Fruit fly (Drosophila melanogaster): ENCODE data around the gene Ets65A.

The Ets65A gene

DNA sequence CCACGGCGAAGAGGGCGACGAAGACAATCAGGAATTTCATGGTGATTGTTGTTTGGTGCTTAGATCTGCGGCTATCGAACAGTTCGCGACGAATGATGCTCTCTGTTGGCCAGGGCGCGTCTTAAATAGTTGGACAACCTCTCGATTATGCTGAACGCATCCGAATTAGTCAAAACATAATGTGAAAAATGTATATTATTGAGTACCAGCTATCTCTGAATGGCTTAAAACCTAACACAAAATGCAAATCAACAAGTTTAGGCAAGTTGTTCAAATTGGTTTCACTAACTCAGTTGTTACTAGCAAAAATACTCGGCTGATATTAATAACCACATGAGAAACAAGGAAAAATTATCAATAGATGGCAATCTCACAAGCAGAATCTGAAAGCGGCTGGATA is 37.8 kb downstream of the Ets65A start, which contains the start of gene Lcp65Ag1:
Gene Lcp65Ag1, minus strand, starts transcription at position 101 of the 400 bp plus-strand sequence.
- TF ChIP-seq psq (GFP tag; optimal IDR thresholded peaks at IDR 0.05) (no peak), sv (GFP tag; optimal IDR thresholded peaks at IDR 0.05) (no peak), jim (GFP tag; optimal IDR thresholded peaks at IDR 0.05) (no peak), Vsx2 (GFP tag; optimal IDR thresholded peaks at IDR 0.05; ENCODE audit: partially characterized antibody) (no peak), Myc (optimal IDR thresholded peaks at IDR 0.05) (no peak), brk (GFP tag; optimal IDR thresholded peaks at IDR 0.05) (no peak), CG32264 (GFP tag; optimal IDR thresholded peaks at IDR 0.05) (no peak), CrebA (GFP tag; optimal IDR thresholded peaks at IDR 0.05; ENCODE audit: borderline replicate concordance) (no peak), fru (GFP tag; optimal IDR thresholded peaks at IDR 0.05) (no peak), tai (GFP tag; optimal IDR thresholded peaks at IDR 0.05) (no peak), N (GFP tag; optimal IDR thresholded peaks at IDR 0.05) (no peak), Hr78 (GFP tag; optimal IDR thresholded peaks at IDR 0.05) (no peak), lola (GFP tag; optimal IDR thresholded peaks at IDR 0.05) (no peak), rgr (GFP tag; optimal IDR thresholded peaks at IDR 0.05) (no peak), GATAd (GFP tag; optimal IDR thresholded peaks at IDR 0.05) (no peak), Rel (GFP tag; optimal IDR thresholded peaks at IDR 0.05) (no peak), Rel (tag; optimal IDR thresholded peaks at IDR 0.05) (no peak), br (GFP tag; optimal IDR thresholded peaks at IDR 0.05) (no peak), HLH106 (tag; optimal IDR thresholded peaks at IDR 0.05) (no peak), OdsH (GFP tag; optimal IDR thresholded peaks at IDR 0.05) (no peak)

- no peak for TF ChIP-seq fru (GFP tag; optimal IDR thresholded peaks at IDR 0.05)
- no peak for TF ChIP-seq ey (GFP tag; optimal IDR thresholded peaks at IDR 0.05)
- no peak for TF ChIP-seq N (GFP tag; optimal IDR thresholded peaks at IDR 0.05)
- no peak for TF ChIP-seq Hnf4 (GFP tag; optimal IDR thresholded peaks at IDR 0.05)
- TF ChIP-seq usp (GFP tag; optimal IDR thresholded peaks at IDR 0.05): no peak
- TF ChIP-seq Vsx2 (GFP tag; optimal IDR thresholded peaks at IDR 0.05; ENCODE audit: partially characterized antibody): no peak
- TF ChIP-seq woc (GFP tag; optimal IDR thresholded peaks at IDR 0.05): no peak
- no peak for TF ChIP-seq HLH106 (tag; optimal IDR thresholded peaks at IDR 0.05)
- no peak for TF ChIP-seq tai (GFP tag; optimal IDR thresholded peaks at IDR 0.05)
- no peak for TF ChIP-seq psq (GFP tag; optimal IDR thresholded peaks at IDR 0.05)
- TF ChIP-seq rgr (GFP tag; optimal IDR thresholded peaks at IDR 0.05): no peak
- TF ChIP-seq sage (GFP tag; optimal IDR thresholded peaks at IDR 0.05): no peak
- TF ChIP-seq br (GFP tag; optimal IDR thresholded peaks at IDR 0.05): no peak
- TF ChIP-seq Rel (GFP tag; optimal IDR thresholded peaks at IDR 0.05): no peak
- TF ChIP-seq Rel (tag; optimal IDR thresholded peaks at IDR 0.05): no peak
Measured at dm6 chr3L:6136691-6137090, 39.3 kb downstream of the Ets65A start, which contains the start of gene Lcp65Af. TSS of gene Lcp65Af (minus strand) at chr3L:6136791.

dm6 chr3L:6138018-6138417 is 40.6 kb downstream of the Ets65A start, which contains the start of gene Lcp65Ae:
TSS of gene Lcp65Ae (minus strand) at chr3L:6138118.
- TF ChIP-seq sage (GFP tag; optimal IDR thresholded peaks at IDR 0.05): no peak
- TF ChIP-seq lola (GFP tag; optimal IDR thresholded peaks at IDR 0.05): no peak
- no peak for TF ChIP-seq HLH106 (tag; optimal IDR thresholded peaks at IDR 0.05)
- TF ChIP-seq tai (GFP tag; optimal IDR thresholded peaks at IDR 0.05): no peak
- TF ChIP-seq rgr (GFP tag; optimal IDR thresholded peaks at IDR 0.05): no peak
- TF ChIP-seq Jra (GFP tag; optimal IDR thresholded peaks at IDR 0.05): no peak
- no peak for TF ChIP-seq CG9705 (GFP tag; optimal IDR thresholded peaks at IDR 0.05)
- TF ChIP-seq N (GFP tag; optimal IDR thresholded peaks at IDR 0.05): no peak
- TF ChIP-seq dl (GFP tag; optimal IDR thresholded peaks at IDR 0.05; ENCODE audit: insufficient read depth in 1 of 2, partially characterized antibody in 2 of 2): no peak
- no peak for TF ChIP-seq OdsH (GFP tag; optimal IDR thresholded peaks at IDR 0.05)
- TF ChIP-seq CG32264 (GFP tag; optimal IDR thresholded peaks at IDR 0.05): no peak

- no peak for TF ChIP-seq Hr78 (GFP tag; optimal IDR thresholded peaks at IDR 0.05)
- TF ChIP-seq Abd-B (GFP tag; optimal IDR thresholded peaks at IDR 0.05): no peak
Measured at dm6 chr3L:6138586-6138985, 41.2 kb downstream of the Ets65A start.

dm6 chr3L:6139924-6140574 is 42.6 kb downstream of the Ets65A start, which contains the start of gene Cpr65Av:
TSS of gene Cpr65Av (minus strand) at chr3L:6139974.
- no peak for TF ChIP-seq Myc (optimal IDR thresholded peaks at IDR 0.05)
- TF ChIP-seq Sp1 (GFP tag; optimal IDR thresholded peaks at IDR 0.05): no peak
- TF ChIP-seq fru (GFP tag; optimal IDR thresholded peaks at IDR 0.05): no peak
- no peak for TF ChIP-seq Hr83 (GFP tag; optimal IDR thresholded peaks at IDR 0.05; ENCODE audit: poor library complexity, severe bottlenecking)
- no peak for TF ChIP-seq tai (GFP tag; optimal IDR thresholded peaks at IDR 0.05)
- no peak for TF ChIP-seq Hnf4 (GFP tag; optimal IDR thresholded peaks at IDR 0.05)
- TF ChIP-seq dsf (GFP tag; optimal IDR thresholded peaks at IDR 0.05; ENCODE audit: borderline replicate concordance): no peak
- no peak for TF ChIP-seq Dfd (GFP tag; optimal IDR thresholded peaks at IDR 0.05)
- no peak for TF ChIP-seq dmrt93B (GFP tag; optimal IDR thresholded peaks at IDR 0.05)
- TF ChIP-seq CG32264 (GFP tag; optimal IDR thresholded peaks at IDR 0.05): no peak
- no peak for TF ChIP-seq GATAd (GFP tag; optimal IDR thresholded peaks at IDR 0.05)
- TF ChIP-seq HLH106 (tag; optimal IDR thresholded peaks at IDR 0.05): no peak
- TF ChIP-seq Mio (GFP tag; optimal IDR thresholded peaks at IDR 0.05): no peak
- TF ChIP-seq pan (optimal IDR thresholded peaks at IDR 0.05): no peak
- no peak for TF ChIP-seq Vsx2 (GFP tag; optimal IDR thresholded peaks at IDR 0.05; ENCODE audit: partially characterized antibody)
